Worm (Caenorhabditis elegans) whole organism, L3 larva: ENCODE measurements around the gene oma-2.

ENCODE experiments used
- ama-1 ChIP-seq: fragments of 150-350 bp; optimal IDR thresholded peaks from 2 replicates; lab custom pipeline; 2018
- ceh-28 ChIP-seq: fragments of 150-350 bp; optimal IDR thresholded peaks from 2 replicates; lab custom pipeline; 2014; ENCODE audit warnings: missing biosample characterization, missing genetic modification reagents, missing genetic modification characterization
- elt-1 ChIP-seq: fragments of 150-350 bp; optimal IDR thresholded peaks from 2 replicates; lab custom pipeline; 2014; ENCODE audit warnings: missing biosample characterization, missing genetic modification characterization
- elt-3 ChIP-seq, 3 experiments: fragments of 150-350 bp in 1 of 3; sonication (generic microtip) in 2 of 3; optimal IDR thresholded peaks; 2 replicates in 2 of 3; 4 replicates in 1 of 3; lab custom pipeline; 2014 to 2017; ENCODE audit warnings: missing biosample characterization in 3 of 3, missing genetic modification characterization in 3 of 3
- jun-1 ChIP-seq: fragments of 150-350 bp; optimal IDR thresholded peaks from 2 replicates; lab custom pipeline; 2014; ENCODE audit warnings: missing biosample characterization, missing genetic modification reagents, missing genetic modification characterization
- nfya-1 ChIP-seq: sonication (generic microtip); optimal IDR thresholded peaks from 2 replicates; lab custom pipeline; 2017; ENCODE audit warnings: missing genetic modification characterization, mild to moderate bottlenecking, missing compliant biosample characterization, antibody characterized with exemption, moderate library complexity; ENCODE audit not compliant: insufficient read depth
- nhr-23 ChIP-seq: fragments of 150-350 bp; optimal IDR thresholded peaks from 2 replicates; lab custom pipeline; 2014; ENCODE audit warnings: missing biosample characterization, missing genetic modification reagents, missing genetic modification characterization
- nhr-25 ChIP-seq: sonication (generic microtip); optimal IDR thresholded peaks from 2 replicates; lab custom pipeline; 2017; ENCODE audit warnings: missing biosample characterization, missing genetic modification characterization
- nhr-77 ChIP-seq: fragments of 150-350 bp; optimal IDR thresholded peaks from 2 replicates; lab custom pipeline; 2014; ENCODE audit warnings: missing biosample characterization, missing genetic modification characterization
- sea-2 ChIP-seq: fragments of 150-350 bp; sonication (generic microtip); optimal IDR thresholded peaks from 4 replicates; lab custom pipeline; 2014; ENCODE audit warnings: missing biosample characterization, missing genetic modification reagents, missing genetic modification characterization
- skn-1 ChIP-seq: fragments of 150-350 bp; optimal IDR thresholded peaks from 2 replicates; lab custom pipeline; 2014; ENCODE audit warnings: missing biosample characterization, missing genetic modification characterization
- snpc-4 ChIP-seq: fragments of 150-350 bp; optimal IDR thresholded peaks from 2 replicates; lab custom pipeline; 2014; ENCODE audit warnings: missing biosample characterization, missing genetic modification characterization
- tbx-2 ChIP-seq: sonication (generic microtip); optimal IDR thresholded peaks from 2 replicates; lab custom pipeline; 2016; ENCODE audit warnings: mild to moderate bottlenecking, missing genetic modification characterization, missing compliant biosample characterization

DNA sequence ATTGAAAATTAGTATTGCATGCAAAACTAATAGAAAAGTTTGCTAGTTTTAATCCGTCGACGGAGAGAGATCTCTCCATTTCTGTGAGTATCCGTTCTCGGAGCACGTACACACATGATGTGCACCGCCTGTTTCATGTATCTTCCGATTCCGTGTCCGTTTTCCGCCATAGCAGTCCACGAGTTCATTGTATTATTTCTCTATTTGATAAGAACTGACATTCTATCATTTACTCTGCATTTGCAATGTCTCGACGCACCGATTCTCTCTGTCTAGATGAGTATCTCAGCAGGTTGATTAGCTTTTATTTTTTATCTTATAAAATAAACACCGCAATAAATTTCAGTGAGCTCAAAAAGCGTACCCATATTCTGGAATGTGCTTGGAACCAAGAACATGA, 10.3 kb upstream of the oma-2 start:
- TF ChIP-seq nfya-1 (tag; lab: Kevin White, UChicago) (no peak), nhr-77 (tag; lab: Kevin White, UChicago) (no peak), snpc-4 (tag; lab: Kevin White, UChicago) (no peak), tbx-2 (no peak), ama-1 (no peak), skn-1 (tag; lab: Kevin White, UChicago) (no peak), nhr-25 (tag; lab: Kevin White, UChicago) (no peak), sea-2 (GFP tag; lab: Kevin White, UChicago) (no peak), elt-3 (tag; optimal IDR thresholded peaks at IDR 0.05; lab: Kevin White, UChicago) (no peak), nhr-23 (tag; lab: Kevin White, UChicago) (no peak), elt-1 (tag; lab: Kevin White, UChicago) (no peak), ceh-28 (tag; lab: Kevin White, UChicago) (no peak), jun-1 (tag; lab: Kevin White, UChicago) (no peak)
